In the genomic region with DNA sequence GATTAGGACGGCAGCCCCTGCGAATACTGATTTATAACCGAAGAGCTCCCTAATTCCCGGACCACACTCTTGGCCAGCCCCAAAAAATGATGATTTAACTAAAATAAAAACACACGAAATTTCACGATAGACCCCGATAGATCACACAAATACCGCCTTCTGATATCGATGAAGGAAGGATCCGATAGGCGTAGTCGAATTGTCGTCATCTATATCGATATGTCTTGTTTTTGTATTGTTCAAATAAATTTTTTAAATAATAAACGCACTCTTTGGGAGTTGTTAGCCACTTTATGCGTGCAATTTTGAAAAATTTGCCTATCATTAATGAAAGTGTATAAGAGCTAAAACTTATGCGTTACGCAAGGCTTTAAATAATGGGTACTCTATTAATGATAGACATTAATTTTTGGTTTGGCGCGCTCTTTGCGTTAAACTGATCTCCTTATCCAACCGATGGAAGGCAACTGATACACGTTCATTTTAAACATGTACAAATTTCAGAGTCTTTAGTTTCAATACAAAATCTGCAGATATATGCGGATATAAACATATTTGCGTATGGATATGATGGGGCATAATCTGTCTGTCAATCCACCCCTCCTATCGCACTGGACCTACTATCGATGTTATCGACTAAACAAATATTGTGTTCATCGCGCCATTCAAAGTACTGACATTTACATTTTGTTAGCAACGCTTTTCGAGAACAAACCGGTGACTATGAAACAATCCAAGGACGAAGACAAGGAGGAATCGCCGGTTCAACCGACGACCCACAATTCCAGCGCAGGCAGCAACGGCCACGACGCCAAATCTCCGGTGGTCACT, we compare ENCODE assay signal across 1 fruit fly cellular context.
TF ChIP-seq lines count a peak whose summit lies in the region.

A gene (minus strand): TSS at position 148 of the 831 bp plus-strand sequence.
A gene (plus strand): TSS at position 638 of the 831 bp plus-strand sequence.

TF ChIP-seq in whole organism, embryonic, 481 proteins besides CTCF, POLR2A, EP300 and RAD21 (continued from another document):
- TF ChIP-seq Dll (GFP tag; IDR thresholded peaks at IDR 0.05; lab: Robert Waterston, UW; ENCODE audit: partially characterized antibody), result peak; percentile 74; the same call in 3 of the 4 replicates
- no peak for TF ChIP-seq lov (optimal IDR thresholded peaks at IDR 0.05; lab: Kevin White, UChicago)
- TF ChIP-seq lov (GFP tag; IDR thresholded peaks at IDR 0.05; lab: Robert Waterston, UW), result no peak
- TF ChIP-seq hbn (GFP tag; IDR thresholded peaks at IDR 0.05; lab: Robert Waterston, UW; ENCODE audit: partially characterized antibody), result peak; percentile 44; the same call in 1 of the 2 replicates
- TF ChIP-seq MBD-R2 (GFP tag; IDR thresholded peaks at IDR 0.05; lab: Robert Waterston, UW), result peak; percentile 57; the same call in 1 of the 2 replicates
- peak; percentile 63 for TF ChIP-seq CG2116 (GFP tag; optimal IDR thresholded peaks at IDR 0.05; lab: Kevin White, UChicago)
- peak; percentile 19 for TF ChIP-seq stwl (tag; optimal IDR thresholded peaks at IDR 0.05; lab: Kevin White, UChicago)
- TF ChIP-seq sna (GFP tag; IDR thresholded peaks at IDR 0.05; lab: Robert Waterston, UW; ENCODE audit: partially characterized antibody), result peak; percentile 54; the same call in 1 of the 2 replicates
- peak; percentile 76 for TF ChIP-seq bbx (GFP tag; IDR thresholded peaks at IDR 0.05; lab: Robert Waterston, UW; ENCODE audit: partially characterized antibody)
- TF ChIP-seq BEAF-32 (GFP tag; optimal IDR thresholded peaks at IDR 0.05; lab: Kevin White, UChicago), result peak; percentile 78
- peak; percentile 75 for TF ChIP-seq Bgb (GFP tag; IDR thresholded peaks at IDR 0.05; lab: Robert Waterston, UW; ENCODE audit: partially characterized antibody)
- peak; percentile 5 for TF ChIP-seq Sin3A (optimal IDR thresholded peaks at IDR 0.05; lab: Kevin White, UChicago)
- peak; percentile 65; the same call in 2 of the 3 replicates for TF ChIP-seq knrl (GFP tag; IDR thresholded peaks at IDR 0.05; lab: Robert Waterston, UW; ENCODE audit: partially characterized antibody)
- peak; percentile 53 for TF ChIP-seq inv (GFP tag; IDR thresholded peaks at IDR 0.05; lab: Robert Waterston, UW; ENCODE audit: partially characterized antibody)
- TF ChIP-seq Scr (GFP tag; IDR thresholded peaks at IDR 0.05; lab: Robert Waterston, UW; ENCODE audit: partially characterized antibody), result peak; percentile 76
- TF ChIP-seq Doc3 (GFP tag; IDR thresholded peaks at IDR 0.05; lab: Robert Waterston, UW; ENCODE audit: partially characterized antibody), result peak; percentile 50; the same call in 2 of the 3 replicates
- TF ChIP-seq CG34224 (GFP tag; IDR thresholded peaks at IDR 0.05; lab: Robert Waterston, UW; ENCODE audit: partially characterized antibody), result peak; percentile 83
- no peak for TF ChIP-seq CG17359 (tag; optimal IDR thresholded peaks at IDR 0.05; lab: Kevin White, UChicago)
- TF ChIP-seq CG14710 (tag; optimal IDR thresholded peaks at IDR 0.05; lab: Kevin White, UChicago), result peak; percentile 32
- TF ChIP-seq CG14860 (GFP tag; IDR thresholded peaks at IDR 0.05; lab: Robert Waterston, UW; ENCODE audit: partially characterized antibody), result peak; percentile 36; the same call in 2 of the 3 replicates
- no peak for TF ChIP-seq CG2199 (GFP tag; IDR thresholded peaks at IDR 0.05; lab: Robert Waterston, UW)
